Fruit fly (Drosophila melanogaster): ENCODE measurements around the gene Dd.

The Dd gene

dm6 chrX:21323933-21324688 is at the start of gene Dd, which contains the start of gene CG1486 (continued):
- TF ChIP-seq CG17912 (GFP tag; optimal IDR thresholded peaks at IDR 0.05) (no peak), Hey (tag; optimal IDR thresholded peaks at IDR 0.05) (no peak), ap (GFP tag; IDR thresholded peaks at IDR 0.05) (no peak), Six4 (GFP tag; optimal IDR thresholded peaks at IDR 0.05) (no peak), CG3281 (GFP tag; optimal IDR thresholded peaks at IDR 0.05) (no peak), Hmr (GFP tag; optimal IDR thresholded peaks at IDR 0.05) (no peak), stc (GFP tag; IDR thresholded peaks at IDR 0.05) (no peak), D (optimal IDR thresholded peaks at IDR 0.05) (peak; percentile 32), D (GFP tag; optimal IDR thresholded peaks at IDR 0.05) (no peak), org-1 (GFP tag; optimal IDR thresholded peaks at IDR 0.05) (no peak), sens (GFP tag) (peak; percentile 29), HLH4C (GFP tag; IDR thresholded peaks at IDR 0.05; ENCODE audit: partially characterized antibody) (peak; percentile 90), twi (tag; optimal IDR thresholded peaks at IDR 0.05) (peak; percentile 19), pum (GFP tag; optimal IDR thresholded peaks at IDR 0.05) (no peak), pros (GFP tag; optimal IDR thresholded peaks at IDR 0.05) (no peak), Abd-B (GFP tag; optimal IDR thresholded peaks at IDR 0.05) (peak; percentile 26), CG9797 (GFP tag; optimal IDR thresholded peaks at IDR 0.05) (peak; percentile 98), pan (optimal IDR thresholded peaks at IDR 0.05) (no peak), pan (GFP tag; optimal IDR thresholded peaks at IDR 0.05 in 1 of 2, IDR thresholded peaks at IDR 0.05 in 1 of 2) (peak in 1 of 2 experiments; percentile 21), CG12744 (GFP tag; optimal IDR thresholded peaks at IDR 0.05) (no peak), CG2120 (GFP tag; optimal IDR thresholded peaks at IDR 0.05) (peak; percentile 29), Adf1 (GFP tag; IDR thresholded peaks at IDR 0.05) (no peak), CG15011 (GFP tag; optimal IDR thresholded peaks at IDR 0.05) (no peak), so (GFP tag; IDR thresholded peaks at IDR 0.05) (no peak), MBD-R2 (GFP tag; IDR thresholded peaks at IDR 0.05) (peak; percentile 48; the same call in 1 of the 2 replicates), nerfin-1 (tag; optimal IDR thresholded peaks at IDR 0.05) (peak; percentile 82), Hmx (GFP tag; optimal IDR thresholded peaks at IDR 0.05) (no peak), Mad (GFP tag; optimal IDR thresholded peaks at IDR 0.05) (no peak), pzg (GFP tag; optimal IDR thresholded peaks at IDR 0.05) (peak; percentile 93), Antp (GFP tag; optimal IDR thresholded peaks at IDR 0.05) (peak; percentile 6), CG2116 (GFP tag; optimal IDR thresholded peaks at IDR 0.05) (peak; percentile 74), C15 (GFP tag; IDR thresholded peaks at IDR 0.05) (no peak), CG2129 (GFP tag; IDR thresholded peaks at IDR 0.05; ENCODE audit: partially characterized antibody) (peak; percentile 76), CG42726 (GFP tag; IDR thresholded peaks at IDR 0.05; ENCODE audit: partially characterized antibody) (peak; percentile 85; the same call in 1 of the 2 replicates), CG31388 (GFP tag; optimal IDR thresholded peaks at IDR 0.05) (no peak), Ravus (GFP tag; IDR thresholded peaks at IDR 0.05) (no peak), HmgZ (tag; optimal IDR thresholded peaks at IDR 0.05) (peak; percentile 37), CG7745 (tag; optimal IDR thresholded peaks at IDR 0.05) (no peak), BtbVII (GFP tag; optimal IDR thresholded peaks at IDR 0.05) (no peak), CG15073 (GFP tag; optimal IDR thresholded peaks at IDR 0.05) (no peak), H2.0 (GFP tag; IDR thresholded peaks at IDR 0.05) (no peak), Dref (GFP tag; IDR thresholded peaks at IDR 0.05) (peak; percentile 74), CG4424 (GFP tag; optimal IDR thresholded peaks at IDR 0.05) (peak; percentile 3), CG4617 (GFP tag; optimal IDR thresholded peaks at IDR 0.05; ENCODE audit: borderline replicate concordance) (peak; percentile 79), CG3995 (GFP tag; optimal IDR thresholded peaks at IDR 0.05) (peak; percentile 76), Ets97D (GFP tag; optimal IDR thresholded peaks at IDR 0.05) (peak; percentile 81), CG8359 (GFP tag; optimal IDR thresholded peaks at IDR 0.05; ENCODE audit: borderline replicate concordance) (no peak), CG4360 (GFP tag; IDR thresholded peaks at IDR 0.05) (no peak), CG4730 (GFP tag; IDR thresholded peaks at IDR 0.05) (no peak), cato (GFP tag; optimal IDR thresholded peaks at IDR 0.05; ENCODE audit: borderline replicate concordance) (no peak)

Data from whole organism, embryonic.